Fruit fly (Drosophila melanogaster) whole organism: ENCODE data around the gene CG14803.
A peak's percentile ranks its signal among the peaks of the same experiment; 100 is the strongest.

Source experiments
- CG8478 ChIP-seq: fragments of >200 bp; optimal IDR thresholded peaks from 2 replicates; lab custom pipeline; 2018; ENCODE audit warnings: inconsistent platforms
- Dll ChIP-seq: fragments of >200 bp; optimal IDR thresholded peaks from 2 replicates; lab custom pipeline; 2017
- EcR ChIP-seq, 2 experiments: fragments of >200 bp; optimal IDR thresholded peaks; 2 replicates each; lab custom pipeline; 2017; ENCODE audit warnings: missing biosample characterization in 2 of 2, missing genetic modification characterization in 2 of 2, missing genetic modification reagents in 2 of 2
- pan ChIP-seq: fragments of >200 bp; optimal IDR thresholded peaks from 2 replicates; lab custom pipeline; 2017
- psq ChIP-seq: fragments of >200 bp; optimal IDR thresholded peaks from 2 replicates; lab custom pipeline; 2017
- usp ChIP-seq: fragments of >200 bp; optimal IDR thresholded peaks from 2 replicates; lab custom pipeline; 2017; ENCODE audit warnings: missing biosample characterization, missing genetic modification characterization, mixed read lengths

Gene CG14803

dm6 chrX:1897384-1897783 lies 28.7 kb downstream of the CG14803 start:
- TF ChIP-seq pan (lab: Kevin White, UChicago) (no peak), EcR (GFP tag; optimal IDR thresholded peaks at IDR 0.05; lab: Kevin White, UChicago) (no peak), psq (no peak), usp (no peak)

- TF ChIP-seq Dll (lab: Kevin White, UChicago): peak; percentile 34
- TF ChIP-seq pan (lab: Kevin White, UChicago): no peak
Observed at dm6 chrX:1899445-1900085, 30.9 kb downstream of the CG14803 start.

dm6 chrX:1900123-1900818 lies 31.6 kb downstream of the CG14803 start, which contains the start of gene arm:
TSS of gene arm (minus strand) at chrX:1900646.
- TF ChIP-seq psq (no peak), EcR (GFP tag; optimal IDR thresholded peaks at IDR 0.05; lab: Kevin White, UChicago) (no peak), CG8478 (lab: Kevin White, UChicago) (no peak), usp (no peak), pan (lab: Kevin White, UChicago) (no peak), Dll (lab: Kevin White, UChicago) (no peak)

dm6 chrX:1901605-1902136 lies 33.0 kb downstream of the CG14803 start, which contains the start of gene Ldaf1:
TSS of gene Ldaf1 (minus strand) at chrX:1901911.
- TF ChIP-seq EcR (GFP tag; optimal IDR thresholded peaks at IDR 0.05; lab: Kevin White, UChicago) (no peak), psq (no peak), usp (no peak), Dll (lab: Kevin White, UChicago) (no peak), pan (lab: Kevin White, UChicago) (no peak), CG8478 (lab: Kevin White, UChicago) (no peak)

DNA sequence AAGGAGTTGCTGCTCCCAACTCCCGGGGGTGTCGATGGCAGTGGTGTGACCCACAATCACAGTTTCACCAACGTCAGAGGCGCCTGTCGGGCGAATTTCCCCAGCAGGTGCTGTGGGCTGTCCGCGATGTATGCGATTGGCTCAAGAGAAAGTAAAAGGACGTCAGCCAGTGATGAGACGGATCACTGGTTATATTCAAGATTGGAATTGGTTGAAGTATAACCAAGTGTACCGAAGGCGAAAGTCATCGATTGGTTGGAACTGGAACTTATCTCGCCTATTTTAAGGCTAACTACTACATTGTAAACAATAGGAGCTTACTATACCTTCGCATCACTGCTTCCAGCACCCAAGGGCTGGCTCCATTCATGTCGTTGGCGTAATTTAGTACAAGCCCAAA lies 34.4 kb downstream of the CG14803 start, which contains the start of gene CG32801:
TSS of gene CG32801 (minus strand) at position 101 of the 400 bp plus-strand sequence.
- TF ChIP-seq CG8478 (lab: Kevin White, UChicago) (no peak), Dll (lab: Kevin White, UChicago) (no peak), psq (no peak), EcR (GFP tag; optimal IDR thresholded peaks at IDR 0.05; lab: Kevin White, UChicago) (no peak), pan (lab: Kevin White, UChicago) (no peak), usp (no peak)

DNA sequence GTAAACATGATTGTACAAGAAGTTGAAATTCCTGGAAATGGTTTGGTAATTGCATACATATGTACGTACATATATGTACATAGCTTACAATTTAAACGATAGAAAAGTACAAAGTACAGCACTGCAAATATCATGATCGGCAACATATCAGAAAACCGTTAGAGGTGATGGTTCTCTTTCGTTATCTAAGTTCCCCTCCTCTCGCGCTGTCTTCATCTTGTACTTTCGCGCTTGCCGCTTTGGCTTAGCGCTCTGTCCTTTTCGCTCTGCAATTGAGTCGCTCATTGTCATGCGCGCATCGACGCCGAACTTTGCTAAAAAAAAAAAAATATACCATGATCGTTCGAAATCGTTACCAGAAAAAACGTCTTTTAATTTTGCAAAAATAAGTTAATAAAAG lies 35.3 kb downstream of the CG14803 start:
- no peak for TF ChIP-seq psq
- no peak for TF ChIP-seq pan (lab: Kevin White, UChicago)
- no peak for TF ChIP-seq Dll (lab: Kevin White, UChicago)
- no peak for TF ChIP-seq EcR (GFP tag; optimal IDR thresholded peaks at IDR 0.05; lab: Kevin White, UChicago)
- no peak for TF ChIP-seq usp
- TF ChIP-seq CG8478 (lab: Kevin White, UChicago): no peak

- TF ChIP-seq Dll (lab: Kevin White, UChicago): no peak
- TF ChIP-seq EcR (GFP tag; optimal IDR thresholded peaks at IDR 0.05; lab: Kevin White, UChicago): no peak
- no peak for TF ChIP-seq psq
- no peak for TF ChIP-seq CG8478 (lab: Kevin White, UChicago)
- TF ChIP-seq pan (lab: Kevin White, UChicago): no peak
- no peak for TF ChIP-seq usp
Observed at dm6 chrX:1907727-1908264, 39.1 kb downstream of the CG14803 start, which contains the start of gene mip130. TSS of gene mip130 (plus strand) at chrX:1908239.

DNA sequence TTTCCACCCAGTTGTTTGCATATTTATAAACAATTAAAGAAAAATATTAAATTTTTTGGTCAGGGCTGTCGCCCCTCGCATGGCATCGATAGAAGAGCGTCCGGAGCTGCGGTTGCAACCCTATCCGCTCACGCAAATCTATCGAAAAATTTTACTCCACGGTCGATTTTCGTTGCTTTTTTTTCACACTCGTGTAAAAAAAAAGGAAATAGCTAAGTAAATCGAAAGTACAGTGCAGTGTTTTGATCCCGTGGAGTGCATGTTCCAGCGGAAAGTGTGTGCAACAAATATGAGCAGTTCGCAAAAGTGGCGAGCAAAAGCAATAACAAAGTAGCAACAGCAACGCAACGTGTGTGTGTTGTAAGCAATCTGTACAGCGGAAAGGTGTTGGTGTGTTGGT lies 40.1 kb downstream of the CG14803 start, which contains the start of the genes Edem1 and Rbcn-3B:
TSS of gene Edem1 (minus strand) at position 71 of the 400 bp plus-strand sequence.
TSS of gene Rbcn-3B (plus strand) at position 164 of the 400 bp plus-strand sequence.
- TF ChIP-seq usp (no peak), Dll (lab: Kevin White, UChicago) (no peak), pan (lab: Kevin White, UChicago) (no peak), psq (no peak), EcR (GFP tag; optimal IDR thresholded peaks at IDR 0.05; lab: Kevin White, UChicago) (no peak), CG8478 (lab: Kevin White, UChicago) (no peak)

DNA sequence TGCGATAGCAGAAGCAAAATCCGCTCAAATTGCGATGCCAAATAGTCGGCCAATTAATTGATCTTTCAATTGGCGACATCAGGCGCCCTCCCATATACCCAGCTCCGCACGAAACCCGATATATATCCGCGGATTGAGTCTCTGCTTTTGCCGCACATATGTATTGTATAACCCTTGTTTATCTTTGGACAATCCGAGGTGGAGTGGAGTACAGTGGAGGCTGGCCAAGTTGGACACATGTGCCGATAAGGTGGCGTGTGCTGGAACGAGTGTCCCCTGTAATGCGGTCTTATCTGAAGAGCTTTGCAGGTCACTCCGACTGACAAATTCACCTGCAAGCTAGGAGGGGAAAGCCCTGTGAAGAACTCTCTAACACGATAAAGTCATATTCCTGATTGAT lies 40.9 kb downstream of the CG14803 start:
- TF ChIP-seq pan (lab: Kevin White, UChicago) (no peak), EcR (GFP tag; optimal IDR thresholded peaks at IDR 0.05; lab: Kevin White, UChicago) (no peak), CG8478 (lab: Kevin White, UChicago) (no peak), usp (no peak), psq (no peak), Dll (lab: Kevin White, UChicago) (no peak)
